Worm (Caenorhabditis elegans) whole organism, midembryonic: Measurements from ENCODE around the gene cdt-2.

ENCODE experiments used
- T22C8.4 ChIP-seq: fragments of 200-800 bp; sonication (Bioruptor generic); IDR thresholded peaks from 2 replicates; pipeline ENCODE4 v1.3.6; 2022; ENCODE audit warnings: missing genetic modification characterization, missing compliant biosample characterization
- cog-1 ChIP-seq: sonication (generic microtip); optimal IDR thresholded peaks from 2 replicates; lab custom pipeline; 2016; ENCODE audit warnings: missing genetic modification characterization, missing compliant biosample characterization
- flt-1 ChIP-seq: fragments of 200-800 bp; sonication (Bioruptor generic); IDR thresholded peaks from 2 replicates; pipeline ENCODE4 v1.3.6; 2022; ENCODE audit warnings: missing genetic modification characterization, missing compliant biosample characterization
- klf-2 ChIP-seq: fragments of 200-800 bp; sonication (Bioruptor generic); conservative IDR thresholded peaks from 2 replicates; pipeline ENCODE4 v1.3.6; 2022; ENCODE audit warnings: missing genetic modification reagents, missing genetic modification characterization, missing compliant biosample characterization
- med-1 ChIP-seq: sonication (generic microtip); optimal IDR thresholded peaks from 2 replicates; lab custom pipeline; 2017; ENCODE audit warnings: missing genetic modification characterization, mild to moderate bottlenecking, missing compliant biosample characterization, antibody characterized with exemption, missing genetic modification reagents; ENCODE audit not compliant: insufficient read depth
- ref-1 ChIP-seq: fragments of 200-800 bp; sonication (Bioruptor generic); conservative IDR thresholded peaks from 2 replicates; pipeline ENCODE4 v1.3.6; 2022; ENCODE audit warnings: missing genetic modification reagents, missing genetic modification characterization, missing compliant biosample characterization
- tab-1 ChIP-seq: fragments of 200-800 bp; sonication (Bioruptor generic); IDR thresholded peaks from 2 replicates; pipeline ENCODE4 v1.3.6; 2022; ENCODE audit warnings: missing genetic modification characterization, missing compliant biosample characterization
- ztf-23 ChIP-seq: fragments of 200-800 bp; sonication (Bioruptor generic); IDR thresholded peaks from 2 replicates; pipeline ENCODE4 v1.3.6; 2022; ENCODE audit warnings: missing genetic modification reagents, missing genetic modification characterization, missing compliant biosample characterization
- ztf-29 ChIP-seq: fragments of 200-800 bp; sonication (Bioruptor generic); IDR thresholded peaks from 2 replicates; pipeline ENCODE4 v1.3.6; 2022; ENCODE audit warnings: missing genetic modification reagents, missing genetic modification characterization, missing compliant biosample characterization

DNA sequence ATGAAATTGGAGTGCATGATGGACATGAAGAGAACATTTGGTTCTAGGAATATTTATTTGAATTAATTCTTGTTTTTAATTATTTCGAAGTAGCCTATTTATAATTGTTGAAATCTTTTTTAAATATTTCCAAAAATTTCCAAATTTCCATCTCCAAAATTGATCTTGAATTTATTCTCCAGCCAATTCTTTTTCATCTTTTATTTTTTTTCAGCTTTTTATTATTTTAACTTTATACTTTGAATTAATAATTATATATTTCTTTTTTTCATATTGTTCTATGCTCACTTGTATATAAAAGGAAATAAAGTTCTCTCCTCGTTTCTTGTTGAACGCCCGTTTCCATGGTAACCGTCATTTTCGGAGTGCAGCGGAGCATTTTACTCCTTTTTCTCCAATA is 11.0 kb downstream of the cdt-2 start, which contains the start of gene xbx-1:
- no peak for TF ChIP-seq flt-1 (GFP tag; lab: Robert Waterston, UW)
- no peak for TF ChIP-seq tab-1 (GFP tag; lab: Robert Waterston, UW)
- no peak for TF ChIP-seq med-1
- no peak for TF ChIP-seq ztf-23
- no peak for TF ChIP-seq ztf-29 (GFP tag; lab: Robert Waterston, UW)
- no peak for TF ChIP-seq T22C8.4 (GFP tag; lab: Robert Waterston, UW)
- TF ChIP-seq ref-1 (GFP tag; lab: Robert Waterston, UW) = no peak
- TF ChIP-seq cog-1 = no peak
- no peak for TF ChIP-seq klf-2 (GFP tag; lab: Robert Waterston, UW)
